Worm (Caenorhabditis elegans) whole organism, L1 larva: ENCODE measurements around the gene msd-4.

Experiments used
- egl-27 ChIP-seq, 2 experiments: fragments of 150-350 bp in 1 of 2; sonication (generic microtip); optimal IDR thresholded peaks; 3 replicates each; lab custom pipeline; 2017 to 2018; ENCODE audit warnings: missing biosample characterization in 2 of 2, missing genetic modification characterization in 2 of 2, missing genetic modification reagents in 2 of 2
- fkh-4 ChIP-seq: sonication (generic microtip); optimal IDR thresholded peaks from 2 replicates; lab custom pipeline; 2016; ENCODE audit warnings: missing compliant biosample characterization, missing genetic modification characterization, borderline replicate concordance
- lin-39 ChIP-seq: fragments of 150-350 bp; optimal IDR thresholded peaks from 2 replicates; lab custom pipeline; 2014; ENCODE audit warnings: missing biosample characterization, missing genetic modification reagents, missing genetic modification characterization
- mdl-1 ChIP-seq, 2 experiments: fragments of 150-350 bp; optimal IDR thresholded peaks; 2 replicates each; lab custom pipeline; 2014 to 2017; ENCODE audit warnings: missing biosample characterization in 2 of 2, missing genetic modification characterization in 2 of 2, inconsistent platforms in 1 of 2
- nhr-12 ChIP-seq: sonication (generic microtip); optimal IDR thresholded peaks from 2 replicates; lab custom pipeline; 2017; ENCODE audit warnings: missing biosample characterization, missing genetic modification characterization
- nhr-19 ChIP-seq: fragments of 200-800 bp; sonication (Bioruptor generic); conservative IDR thresholded peaks from 2 replicates; pipeline ENCODE4 v1.3.6; 2022; ENCODE audit warnings: missing genetic modification characterization, missing compliant biosample characterization
- nhr-237 ChIP-seq: fragments of 150-350 bp; optimal IDR thresholded peaks from 2 replicates; lab custom pipeline; 2014; ENCODE audit warnings: missing biosample characterization, missing genetic modification characterization
- nhr-84 ChIP-seq: sonication (generic microtip); optimal IDR thresholded peaks from 2 replicates; lab custom pipeline; 2017; ENCODE audit warnings: missing biosample characterization, missing genetic modification characterization
- sox-4 ChIP-seq: sonication (generic microtip); optimal IDR thresholded peaks from 2 replicates; lab custom pipeline; 2016; ENCODE audit warnings: missing genetic modification characterization, missing compliant biosample characterization
- swsn-7 ChIP-seq: sonication (generic microtip); optimal IDR thresholded peaks from 2 replicates; lab custom pipeline; 2016; ENCODE audit warnings: missing genetic modification characterization, missing compliant biosample characterization
- unc-130 ChIP-seq: fragments of 150-350 bp; optimal IDR thresholded peaks from 2 replicates; lab custom pipeline; 2017; ENCODE audit warnings: missing biosample characterization, missing genetic modification characterization, inconsistent platforms
- zag-1 ChIP-seq: fragments of 150-350 bp; optimal IDR thresholded peaks from 2 replicates; lab custom pipeline; 2014; ENCODE audit warnings: missing biosample characterization, missing genetic modification characterization

The msd-4 gene

DNA sequence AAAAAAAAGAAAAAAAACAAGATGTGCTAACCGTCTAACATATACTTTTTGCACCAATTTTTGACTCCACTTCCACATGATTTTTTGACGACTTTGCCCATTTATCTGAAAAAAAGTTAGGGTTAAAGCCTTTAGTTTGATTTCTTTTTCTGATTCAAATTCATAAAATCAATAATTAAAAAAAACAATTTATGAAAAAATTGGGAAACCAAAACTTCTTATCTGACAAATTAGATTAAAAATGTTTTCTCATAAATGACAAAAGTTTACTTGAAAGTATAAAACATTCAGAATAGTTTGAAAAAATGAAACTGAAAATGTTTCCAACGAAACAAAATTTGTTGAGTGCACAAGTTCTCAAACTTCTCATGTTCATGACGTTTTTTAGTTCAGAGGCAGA, 48.7 kb downstream of the msd-4 start, which contains the start of gene F26A1.7:
TSS of gene F26A1.7 (minus strand) at position 101 of the 400 bp plus-strand sequence.
- TF ChIP-seq zag-1 (no peak), mdl-1 (tag; optimal IDR thresholded peaks at IDR 0.05; lab: Kevin White, UChicago) (no peak), unc-130 (tag; lab: Kevin White, UChicago) (no peak), lin-39 (tag; lab: Kevin White, UChicago) (no peak), nhr-84 (no peak), swsn-7 (tag; lab: Kevin White, UChicago) (no peak), sox-4 (tag; lab: Kevin White, UChicago) (no peak), egl-27 (tag; optimal IDR thresholded peaks at IDR 0.05; lab: Kevin White, UChicago) (no peak), fkh-4 (tag; lab: Kevin White, UChicago) (no peak), nhr-12 (tag; lab: Kevin White, UChicago) (no peak), nhr-19 (no peak), nhr-237 (tag; lab: Kevin White, UChicago) (no peak)
